Worm (Caenorhabditis elegans) whole organism, L1 larva: ENCODE results near the gene sra-1.

ENCODE experiments used
- C16A3.4 ChIP-seq: fragments of 150-350 bp; optimal IDR thresholded peaks from 2 replicates; lab custom pipeline; 2014; ENCODE audit warnings: missing biosample characterization, missing genetic modification characterization
- alr-1 ChIP-seq: fragments of 200-800 bp; sonication (Bioruptor generic); optimal IDR thresholded peaks from 2 replicates; lab custom pipeline; 2018; ENCODE audit warnings: borderline replicate concordance, mild to moderate bottlenecking, missing genetic modification characterization, missing compliant biosample characterization
- aly-2 ChIP-seq: fragments of 150-350 bp; optimal IDR thresholded peaks from 2 replicates; lab custom pipeline; 2014; ENCODE audit warnings: missing biosample characterization, missing genetic modification characterization
- blmp-1 ChIP-seq: fragments of 150-350 bp; optimal IDR thresholded peaks from 2 replicates; lab custom pipeline; 2014; ENCODE audit warnings: missing biosample characterization, missing genetic modification characterization
- ceh-63 ChIP-seq: fragments of 200-800 bp; sonication (Bioruptor generic); optimal IDR thresholded peaks from 2 replicates; lab custom pipeline; 2018; ENCODE audit warnings: mild to moderate bottlenecking, missing genetic modification characterization, missing compliant biosample characterization
- ceh-82 ChIP-seq, 3 experiments: fragments of 150-350 bp in 1 of 3; sonication (generic microtip) in 2 of 3; optimal IDR thresholded peaks; 2 replicates each; lab custom pipeline; 2014 to 2017; ENCODE audit warnings: missing biosample characterization in 3 of 3, missing genetic modification characterization in 3 of 3
- dpl-1 ChIP-seq, 3 experiments: fragments of 150-350 bp in 2 of 3; sonication (generic microtip) in 1 of 3; optimal IDR thresholded peaks; 2 replicates each; lab custom pipeline; 2014 to 2017; ENCODE audit warnings: missing biosample characterization in 3 of 3, missing genetic modification characterization in 3 of 3, missing genetic modification reagents in 3 of 3
- dsc-1 ChIP-seq: sonication (generic microtip); optimal IDR thresholded peaks from 2 replicates; lab custom pipeline; 2016; ENCODE audit warnings: mild to moderate bottlenecking, missing genetic modification characterization, missing compliant biosample characterization
- efl-1 ChIP-seq, 4 experiments: fragments of 150-350 bp; optimal IDR thresholded peaks in 3 of 4; peaks in 1 of 4; 1 replicate in 1 of 4; 2 replicates in 3 of 4; lab custom pipeline; 2014; ENCODE audit warnings: missing biosample characterization in 2 of 4, missing genetic modification characterization in 2 of 4, missing genetic modification reagents in 2 of 4
- efl-3 ChIP-seq: fragments of 200-800 bp; sonication (Bioruptor generic); optimal IDR thresholded peaks from 2 replicates; lab custom pipeline; 2018; ENCODE audit warnings: mild to moderate bottlenecking, missing genetic modification characterization, missing compliant biosample characterization
- elt-3 ChIP-seq, 6 experiments: fragments of 150-350 bp in 1 of 6; sonication (generic microtip); optimal IDR thresholded peaks; 2 replicates each; lab custom pipeline; 2017 to 2018; ENCODE audit warnings: missing biosample characterization in 6 of 6, missing genetic modification characterization in 6 of 6, inconsistent platforms in 1 of 6
- fkh-8 ChIP-seq: sonication (generic microtip); optimal IDR thresholded peaks from 2 replicates; lab custom pipeline; 2016; ENCODE audit warnings: mild to moderate bottlenecking, missing genetic modification characterization, missing compliant biosample characterization
- fos-1 ChIP-seq: fragments of 150-350 bp; optimal IDR thresholded peaks from 2 replicates; lab custom pipeline; 2014; ENCODE audit warnings: missing biosample characterization, missing genetic modification characterization
- grh-1 ChIP-seq: fragments of 200-800 bp; sonication (Bioruptor generic); IDR thresholded peaks from 2 replicates; pipeline ENCODE4 v1.3.6; 2022; ENCODE audit warnings: missing genetic modification reagents, missing genetic modification characterization, missing compliant biosample characterization
- jun-1 ChIP-seq: fragments of 150-350 bp; optimal IDR thresholded peaks from 2 replicates; lab custom pipeline; 2014; ENCODE audit warnings: missing biosample characterization, missing genetic modification reagents, missing genetic modification characterization
- lin-13 ChIP-seq: fragments of 150-350 bp; optimal IDR thresholded peaks from 2 replicates; lab custom pipeline; 2014; ENCODE audit warnings: missing biosample characterization, missing genetic modification reagents, missing genetic modification characterization
- lin-14 ChIP-seq: fragments of 200-800 bp; sonication (Bioruptor generic); optimal IDR thresholded peaks from 2 replicates; lab custom pipeline; 2018; ENCODE audit warnings: mild to moderate bottlenecking, missing genetic modification characterization, moderate library complexity, missing compliant biosample characterization
- lin-35 ChIP-seq, 2 experiments: fragments of 150-350 bp; optimal IDR thresholded peaks; 2 replicates each; lab custom pipeline; 2014; ENCODE audit warnings: missing biosample characterization in 2 of 2, missing genetic modification characterization in 2 of 2, missing genetic modification reagents in 2 of 2
- lir-3 ChIP-seq: sonication (generic microtip); optimal IDR thresholded peaks from 2 replicates; lab custom pipeline; 2016; ENCODE audit warnings: mild to moderate bottlenecking, missing genetic modification characterization, moderate library complexity, missing compliant biosample characterization; ENCODE audit not compliant: poor library complexity
- lsy-2 ChIP-seq, 2 experiments: fragments of 150-350 bp; optimal IDR thresholded peaks; 2 replicates each; lab custom pipeline; 2014; ENCODE audit warnings: missing biosample characterization in 2 of 2, missing genetic modification characterization in 2 of 2
- mdl-1 ChIP-seq, 2 experiments: fragments of 150-350 bp; optimal IDR thresholded peaks; 2 replicates each; lab custom pipeline; 2014 to 2017; ENCODE audit warnings: missing biosample characterization in 2 of 2, missing genetic modification characterization in 2 of 2, inconsistent platforms in 1 of 2
- mep-1 ChIP-seq: fragments of 150-350 bp; optimal IDR thresholded peaks from 2 replicates; lab custom pipeline; 2014; ENCODE audit warnings: missing biosample characterization, missing genetic modification characterization
- nhr-11 ChIP-seq: fragments of 150-350 bp; optimal IDR thresholded peaks from 2 replicates; lab custom pipeline; 2014; ENCODE audit warnings: missing biosample characterization, missing genetic modification characterization
- nhr-12 ChIP-seq: sonication (generic microtip); optimal IDR thresholded peaks from 2 replicates; lab custom pipeline; 2017; ENCODE audit warnings: missing biosample characterization, missing genetic modification characterization
- nhr-19 ChIP-seq: fragments of 200-800 bp; sonication (Bioruptor generic); conservative IDR thresholded peaks from 2 replicates; pipeline ENCODE4 v1.3.6; 2022; ENCODE audit warnings: missing genetic modification characterization, missing compliant biosample characterization
- nhr-20 ChIP-seq: sonication (generic microtip); optimal IDR thresholded peaks from 2 replicates; lab custom pipeline; 2016; ENCODE audit warnings: mild to moderate bottlenecking, missing genetic modification characterization, missing compliant biosample characterization
- nhr-237 ChIP-seq: fragments of 150-350 bp; optimal IDR thresholded peaks from 2 replicates; lab custom pipeline; 2014; ENCODE audit warnings: missing biosample characterization, missing genetic modification characterization
- nhr-28 ChIP-seq: fragments of 150-350 bp; optimal IDR thresholded peaks from 2 replicates; lab custom pipeline; 2014; ENCODE audit warnings: missing biosample characterization, missing genetic modification characterization
- nhr-47 ChIP-seq: sonication (generic microtip); optimal IDR thresholded peaks from 2 replicates; lab custom pipeline; 2016; ENCODE audit warnings: mild to moderate bottlenecking, missing genetic modification characterization, moderate library complexity, missing compliant biosample characterization
- nhr-71 ChIP-seq: sonication (generic microtip); optimal IDR thresholded peaks from 2 replicates; lab custom pipeline; 2016; ENCODE audit warnings: mild to moderate bottlenecking, missing genetic modification characterization, moderate library complexity, missing compliant biosample characterization
- nhr-76 ChIP-seq: sonication (generic microtip); optimal IDR thresholded peaks from 2 replicates; lab custom pipeline; 2017; ENCODE audit warnings: missing biosample characterization, missing genetic modification characterization
- nhr-77 ChIP-seq: fragments of 150-350 bp; optimal IDR thresholded peaks from 2 replicates; lab custom pipeline; 2014; ENCODE audit warnings: missing biosample characterization, missing genetic modification characterization
- nhr-85 ChIP-seq: sonication (generic microtip); peaks from one replicate; lab custom pipeline; 2016; ENCODE audit warnings: missing genetic modification characterization, inconsistent platforms, missing compliant biosample characterization
- pax-3 ChIP-seq: fragments of 200-800 bp; sonication (Bioruptor generic); optimal IDR thresholded peaks from 2 replicates; lab custom pipeline; 2018; ENCODE audit warnings: mild to moderate bottlenecking, missing genetic modification characterization, moderate library complexity, missing compliant biosample characterization
- rnt-1 ChIP-seq: sonication (generic microtip); optimal IDR thresholded peaks from 2 replicates; lab custom pipeline; 2016; ENCODE audit warnings: mild to moderate bottlenecking, missing genetic modification characterization, moderate library complexity, missing compliant biosample characterization
- skn-1 ChIP-seq: fragments of 150-350 bp; optimal IDR thresholded peaks from 2 replicates; lab custom pipeline; 2014; ENCODE audit warnings: missing biosample characterization, missing genetic modification characterization
- snpc-4 ChIP-seq: fragments of 150-350 bp; optimal IDR thresholded peaks from 2 replicates; lab custom pipeline; 2014; ENCODE audit warnings: missing biosample characterization, missing genetic modification characterization
- snu-23 ChIP-seq: sonication (generic microtip); optimal IDR thresholded peaks from 2 replicates; lab custom pipeline; 2016; ENCODE audit warnings: missing genetic modification characterization, missing compliant biosample characterization
- sox-4 ChIP-seq: sonication (generic microtip); optimal IDR thresholded peaks from 2 replicates; lab custom pipeline; 2016; ENCODE audit warnings: missing genetic modification characterization, missing compliant biosample characterization
- swsn-7 ChIP-seq: sonication (generic microtip); optimal IDR thresholded peaks from 2 replicates; lab custom pipeline; 2016; ENCODE audit warnings: missing genetic modification characterization, missing compliant biosample characterization
- unc-130 ChIP-seq: fragments of 150-350 bp; optimal IDR thresholded peaks from 2 replicates; lab custom pipeline; 2017; ENCODE audit warnings: missing biosample characterization, missing genetic modification characterization, inconsistent platforms
- unc-86 ChIP-seq: sonication (generic microtip); optimal IDR thresholded peaks from 2 replicates; lab custom pipeline; 2016; ENCODE audit warnings: missing genetic modification characterization, missing compliant biosample characterization
- vab-15 ChIP-seq: sonication (generic microtip); optimal IDR thresholded peaks from 2 replicates; lab custom pipeline; 2017; ENCODE audit warnings: missing genotype, mild to moderate bottlenecking, missing genetic modification characterization, missing compliant biosample characterization
- xbp-1 ChIP-seq: sonication (generic microtip); optimal IDR thresholded peaks from 2 replicates; lab custom pipeline; 2016; ENCODE audit warnings: missing genetic modification characterization, missing compliant biosample characterization
- zip-4 ChIP-seq: fragments of 200-800 bp; sonication (Bioruptor generic); optimal IDR thresholded peaks from 2 replicates; lab custom pipeline; 2018; ENCODE audit warnings: mild to moderate bottlenecking, missing genetic modification characterization, moderate library complexity, missing compliant biosample characterization
- ztf-4 ChIP-seq: fragments of 150-350 bp; optimal IDR thresholded peaks from 2 replicates; lab custom pipeline; 2014; ENCODE audit warnings: missing biosample characterization, missing genetic modification characterization

The sra-1 gene

ce11 chrII:9521570-9521969, at the start of gene sra-1:
Gene sra-1, minus strand, starts transcription at chrII:9521670.
- TF ChIP-seq grh-1 = no peak
- TF ChIP-seq sox-4 (tag; lab: Kevin White, UChicago) = no peak
- no peak for TF ChIP-seq ztf-4 (tag; lab: Kevin White, UChicago)
- TF ChIP-seq snpc-4 (tag; lab: Kevin White, UChicago) = no peak
- TF ChIP-seq snu-23 (GFP tag; lab: Kevin White, UChicago) = no peak
- TF ChIP-seq nhr-76 (tag; lab: Kevin White, UChicago) = no peak
- no peak for TF ChIP-seq nhr-28 (tag; lab: Kevin White, UChicago)
- TF ChIP-seq skn-1 (tag; lab: Kevin White, UChicago) = no peak
- TF ChIP-seq fos-1 = no peak
- no peak for TF ChIP-seq unc-86 (tag; lab: Kevin White, UChicago)
- no peak for TF ChIP-seq lir-3 (tag; lab: Kevin White, UChicago)
- TF ChIP-seq dsc-1 (tag; lab: Kevin White, UChicago) = no peak
- no peak for TF ChIP-seq nhr-11 (tag; lab: Kevin White, UChicago)
- TF ChIP-seq nhr-12 (tag; lab: Kevin White, UChicago) = no peak
- TF ChIP-seq nhr-237 (tag; lab: Kevin White, UChicago) = no peak
- no peak for TF ChIP-seq pax-3 (tag; lab: Kevin White, UChicago)
- TF ChIP-seq zip-4 (GFP tag; lab: Kevin White, UChicago) = no peak

- no peak for TF ChIP-seq ceh-63 (GFP tag; lab: Kevin White, UChicago)
- TF ChIP-seq rnt-1 (tag; lab: Kevin White, UChicago) = peak; percentile 56
- TF ChIP-seq aly-2 (tag; lab: Kevin White, UChicago) = no peak
- no peak for TF ChIP-seq vab-15 (tag; lab: Kevin White, UChicago)
- TF ChIP-seq efl-3 = no peak
- peak; percentile 25 for TF ChIP-seq xbp-1 (tag; lab: Kevin White, UChicago)
- TF ChIP-seq elt-3 (tag; optimal IDR thresholded peaks at IDR 0.05; lab: Kevin White, UChicago) = peak in 1 of 6 experiments; percentile 17
- TF ChIP-seq swsn-7 (tag; lab: Kevin White, UChicago) = peak; percentile 26
- peak; percentile 12 for TF ChIP-seq unc-130 (tag; lab: Kevin White, UChicago)
- peak; percentile 7 for TF ChIP-seq lin-13
- peak; percentile 86 for TF ChIP-seq nhr-85 (tag; lab: Kevin White, UChicago)
- TF ChIP-seq lin-14 (GFP tag; lab: Kevin White, UChicago) = peak; percentile 50
- peak; percentile 23 for TF ChIP-seq dsc-1 (tag; lab: Kevin White, UChicago)
- TF ChIP-seq dpl-1 (GFP tag; optimal IDR thresholded peaks at IDR 0.05; lab: Kevin White, UChicago) = peak in 2 of 3 experiments; percentile 6 to 27
- TF ChIP-seq ceh-82 (tag; optimal IDR thresholded peaks at IDR 0.05; lab: Kevin White, UChicago) = peak in 1 of 3 experiments; percentile 12
- peak; percentile 54 for TF ChIP-seq fkh-8 (tag; lab: Kevin White, UChicago)
- TF ChIP-seq nhr-19 (GFP tag; lab: Robert Waterston, UW) = 0 out of 2 replicates have a peak, but pooled peaks have one; percentile 25
- peak; percentile 11 to 54 for TF ChIP-seq lin-35 (GFP tag; optimal IDR thresholded peaks at IDR 0.05; lab: Kevin White, UChicago)
- peak; percentile 61 for TF ChIP-seq C16A3.4
- peak; percentile 46 for TF ChIP-seq nhr-20 (tag; lab: Kevin White, UChicago)
- peak; percentile 53 for TF ChIP-seq snu-23 (GFP tag; lab: Kevin White, UChicago)
- TF ChIP-seq nhr-237 (tag; lab: Kevin White, UChicago) = no peak
- peak; percentile 49 for TF ChIP-seq nhr-47 (tag; lab: Kevin White, UChicago)
- TF ChIP-seq mep-1 (tag; lab: Kevin White, UChicago) = peak; percentile 36
- TF ChIP-seq blmp-1 (tag; lab: Kevin White, UChicago) = no peak
- peak; percentile 55 for TF ChIP-seq nhr-71 (tag; lab: Kevin White, UChicago)
- TF ChIP-seq alr-1 (tag; lab: Kevin White, UChicago) = no peak
- peak in 1 of 2 experiments; percentile 13 for TF ChIP-seq mdl-1 (tag; optimal IDR thresholded peaks at IDR 0.05; lab: Kevin White, UChicago)
- TF ChIP-seq nhr-77 (tag; lab: Kevin White, UChicago) = peak; percentile 17
- peak; percentile 21 to 28 for TF ChIP-seq efl-1 (optimal IDR thresholded peaks at IDR 0.05; lab: Kevin White, UChicago)
- TF ChIP-seq efl-1 (GFP tag; optimal IDR thresholded peaks at IDR 0.05 in 1 of 2; lab: Kevin White, UChicago) = peak; percentile 4 to 95
- peak; percentile 6 for TF ChIP-seq jun-1 (tag; lab: Kevin White, UChicago)
- TF ChIP-seq lsy-2 (tag; optimal IDR thresholded peaks at IDR 0.05; lab: Kevin White, UChicago) = peak; percentile 6 to 53
- TF ChIP-seq, all 84 proteins: peak for 25
Observed at ce11 chrII:9566045-9566444, 44.6 kb upstream of the sra-1 start.
